Fruit fly (Drosophila melanogaster) whole organism, embryonic: ENCODE results near the gene CG3117.

Experiments
- Atf6 ChIP-seq: fragments of 200-800 bp; sonication (Bioruptor generic); IDR thresholded peaks from 2 replicates; pipeline ENCODE4 v1.3.6; 2022; ENCODE audit warnings: missing biosample characterization, missing genetic modification characterization
- Awh ChIP-seq: fragments of 200-800 bp; sonication (Bioruptor generic); IDR thresholded peaks from 2 replicates; pipeline ENCODE4, ENCODE4 v1.3.6; 2022; ENCODE audit warnings: missing biosample characterization, missing genetic modification characterization
- CG10274 ChIP-seq: fragments of 200-800 bp; sonication (Bioruptor generic); optimal IDR thresholded peaks from 3 replicates; lab custom pipeline; 2017; ENCODE audit warnings: missing biosample characterization, mild to moderate bottlenecking, missing genetic modification characterization
- CG10321 ChIP-seq: fragments of 200-800 bp; sonication (Bioruptor generic); IDR thresholded peaks from 2 replicates; pipeline ENCODE4 v1.3.6; 2022; ENCODE audit warnings: missing biosample characterization, missing genetic modification characterization
- CG10431 ChIP-seq: fragments of 200-800 bp; sonication (Bioruptor generic); optimal IDR thresholded peaks from 3 replicates; lab custom pipeline; 2018; ENCODE audit warnings: missing biosample characterization, mild to moderate bottlenecking, missing genetic modification characterization
- CG10565 ChIP-seq: fragments of 200-800 bp; sonication (Bioruptor generic); optimal IDR thresholded peaks from 3 replicates; lab custom pipeline; 2016; ENCODE audit warnings: missing biosample characterization, mild to moderate bottlenecking, missing genetic modification characterization
- CG13296 ChIP-seq: fragments of 200-800 bp; sonication (Bioruptor generic); optimal IDR thresholded peaks from 3 replicates; lab custom pipeline; 2018; ENCODE audit warnings: missing biosample characterization, mild to moderate bottlenecking, missing genetic modification characterization
- CG13424 ChIP-seq: fragments of 200-800 bp; sonication (Bioruptor generic); optimal IDR thresholded peaks from 2 replicates; lab custom pipeline; 2019; ENCODE audit warnings: missing biosample characterization, mild to moderate bottlenecking, missing genetic modification characterization, moderate library complexity
- CG14441 ChIP-seq: fragments of 200-800 bp; sonication (Bioruptor generic); IDR thresholded peaks from 2 replicates; pipeline ENCODE4 v1.3.6; 2022; ENCODE audit warnings: missing biosample characterization, missing genetic modification characterization
- CG15514 ChIP-seq: fragments of 200-800 bp; sonication (Bioruptor generic); optimal IDR thresholded peaks from 3 replicates; lab custom pipeline; 2017; ENCODE audit warnings: missing biosample characterization, missing genetic modification characterization, mild to moderate bottlenecking, moderate library complexity, missing genetic modification reagents
- CG17829 ChIP-seq: fragments of 200-800 bp; optimal IDR thresholded peaks from 2 replicates; lab custom pipeline; 2019; ENCODE audit warnings: missing biosample characterization, mild to moderate bottlenecking, missing genetic modification characterization, moderate library complexity
- CG2116 ChIP-seq: fragments of 200-800 bp; sonication (Bioruptor generic); optimal IDR thresholded peaks from 3 replicates; lab custom pipeline; 2018; ENCODE audit warnings: missing biosample characterization, mild to moderate bottlenecking, missing genetic modification characterization
- CG2712 ChIP-seq: fragments of 200-800 bp; optimal IDR thresholded peaks from 3 replicates; lab custom pipeline; 2019; ENCODE audit warnings: missing biosample characterization, mild to moderate bottlenecking, missing genetic modification characterization, moderate library complexity
- CG2875 ChIP-seq: fragments of 200-800 bp; sonication (Bioruptor generic); optimal IDR thresholded peaks from 2 replicates; lab custom pipeline; 2017; ENCODE audit warnings: missing biosample characterization, mild to moderate bottlenecking, missing genetic modification characterization, missing genetic modification reagents
- CG30020 ChIP-seq: fragments of 200-800 bp; optimal IDR thresholded peaks from 2 replicates; lab custom pipeline; 2019; ENCODE audit warnings: missing biosample characterization, mild to moderate bottlenecking, missing genetic modification characterization, moderate library complexity
- CG3163 ChIP-seq: fragments of 200-800 bp; sonication (Bioruptor generic); optimal IDR thresholded peaks from 3 replicates; lab custom pipeline; 2016; ENCODE audit warnings: missing biosample characterization, missing genetic modification characterization
- CG3995 ChIP-seq: fragments of 200-800 bp; sonication (Bioruptor generic); optimal IDR thresholded peaks from 3 replicates; lab custom pipeline; 2016; ENCODE audit warnings: missing biosample characterization, missing genetic modification characterization
- CG4730 ChIP-seq: fragments of 200-800 bp; sonication (Bioruptor generic); IDR thresholded peaks from 2 replicates; pipeline ENCODE4 v1.3.6; 2022; ENCODE audit warnings: missing biosample characterization, missing genetic modification characterization
- CG6765 ChIP-seq: fragments of 200-800 bp; sonication (Bioruptor generic); optimal IDR thresholded peaks from 3 replicates; lab custom pipeline; 2017; ENCODE audit warnings: missing biosample characterization, mild to moderate bottlenecking, missing genetic modification characterization
- CG6854 ChIP-seq: fragments of 200-800 bp; sonication (Bioruptor generic); optimal IDR thresholded peaks from 3 replicates; lab custom pipeline; 2017; ENCODE audit warnings: missing biosample characterization, mild to moderate bottlenecking, missing genetic modification characterization
- CG8388 ChIP-seq: fragments of 200-800 bp; sonication (Bioruptor generic); optimal IDR thresholded peaks from 2 replicates; lab custom pipeline; 2019; ENCODE audit warnings: missing biosample characterization, mild to moderate bottlenecking, missing genetic modification characterization, moderate library complexity
- CG8924 ChIP-seq: fragments of 200-800 bp; optimal IDR thresholded peaks from 3 replicates; lab custom pipeline; 2019; ENCODE audit warnings: missing biosample characterization, mild to moderate bottlenecking, missing genetic modification characterization, moderate library complexity
- CG8944 ChIP-seq: fragments of 200-800 bp; sonication (Bioruptor generic); optimal IDR thresholded peaks from 3 replicates; lab custom pipeline; 2016; ENCODE audit warnings: missing biosample characterization, missing genetic modification characterization
- Dref ChIP-seq: fragments of 200-800 bp; sonication (Bioruptor generic); IDR thresholded peaks from 2 replicates; pipeline ENCODE4 v1.3.6; 2022; ENCODE audit warnings: missing biosample characterization, missing genetic modification characterization
- Drgx ChIP-seq: fragments of 200-800 bp; sonication (Bioruptor generic); IDR thresholded peaks from 2 replicates; pipeline ENCODE4 v1.3.6; 2022; ENCODE audit warnings: missing biosample characterization, missing genetic modification characterization
- Elba2 ChIP-seq: fragments of 200-800 bp; sonication (Bioruptor generic); optimal IDR thresholded peaks from 3 replicates; lab custom pipeline; 2016; ENCODE audit warnings: missing biosample characterization, missing genetic modification characterization
- Fer1 ChIP-seq: fragments of 200-800 bp; sonication (Bioruptor generic); optimal IDR thresholded peaks from 2 replicates; lab custom pipeline; 2017; ENCODE audit warnings: missing biosample characterization, mild to moderate bottlenecking, missing genetic modification characterization
- H15 ChIP-seq: fragments of 200-800 bp; sonication (Bioruptor generic); IDR thresholded peaks from 3 replicates; pipeline ENCODE4 v1.3.6; 2022; ENCODE audit warnings: missing biosample characterization, missing genetic modification characterization
- HLHmδ ChIP-seq: fragments of 200-800 bp; sonication (Bioruptor generic); optimal IDR thresholded peaks from 2 replicates; lab custom pipeline; 2018; ENCODE audit warnings: missing biosample characterization, mild to moderate bottlenecking, missing genetic modification characterization, moderate library complexity
- Hmx ChIP-seq: fragments of 200-800 bp; sonication (Bioruptor generic); optimal IDR thresholded peaks from 2 replicates; lab custom pipeline; 2016; ENCODE audit warnings: missing biosample characterization, missing genetic modification characterization
- Med ChIP-seq: fragments of 200-800 bp; sonication (Bioruptor generic); peaks from one replicate; lab custom pipeline; 2016; ENCODE audit warnings: missing biosample characterization, missing genetic modification characterization, mild to moderate bottlenecking, inconsistent platforms, moderate library complexity
- Neu2 ChIP-seq: fragments of 200-800 bp; sonication (Bioruptor generic); optimal IDR thresholded peaks from 3 replicates; lab custom pipeline; 2016; ENCODE audit warnings: missing biosample characterization, missing genetic modification characterization, borderline replicate concordance
- Optix ChIP-seq: fragments of 200-800 bp; sonication (Bioruptor generic); IDR thresholded peaks from 3 replicates; pipeline ENCODE4 v1.3.6; 2022; ENCODE audit warnings: missing biosample characterization, missing genetic modification characterization
- Sin3A ChIP-seq: fragments of >200 bp; optimal IDR thresholded peaks from 2 replicates; lab custom pipeline; 2018
- Ssrp ChIP-seq: fragments of 200-800 bp; sonication (Bioruptor generic); optimal IDR thresholded peaks from 2 replicates; lab custom pipeline; 2018; ENCODE audit warnings: missing biosample characterization, mild to moderate bottlenecking, missing genetic modification characterization, moderate library complexity
- al ChIP-seq: fragments of 200-800 bp; sonication (Bioruptor generic); IDR thresholded peaks from 2 replicates; pipeline ENCODE4 v1.3.6; 2022; ENCODE audit warnings: missing biosample characterization, missing genetic modification characterization
- bigmax ChIP-seq: fragments of 200-800 bp; sonication (Bioruptor generic); optimal IDR thresholded peaks from 2 replicates; lab custom pipeline; 2018; ENCODE audit warnings: missing biosample characterization, mild to moderate bottlenecking, missing genetic modification characterization
- crp ChIP-seq, 2 experiments: fragments of 200-800 bp; sonication (Bioruptor generic); optimal IDR thresholded peaks; 2 replicates in 1 of 2; 3 replicates in 1 of 2; lab custom pipeline; 2017; ENCODE audit warnings: missing biosample characterization in 2 of 2, missing genetic modification characterization in 2 of 2, mild to moderate bottlenecking in 1 of 2, moderate library complexity in 1 of 2
- da ChIP-seq: fragments of 200-800 bp; sonication (Bioruptor generic); optimal IDR thresholded peaks from 2 replicates; lab custom pipeline; 2016; ENCODE audit warnings: missing biosample characterization, missing genetic modification characterization
- eyg ChIP-seq: fragments of 200-800 bp; sonication (Bioruptor generic); optimal IDR thresholded peaks from 3 replicates; lab custom pipeline; 2016; ENCODE audit warnings: missing biosample characterization, missing genetic modification characterization
- fru ChIP-seq: fragments of >200 bp; optimal IDR thresholded peaks from 2 replicates; lab custom pipeline; 2017
- grau ChIP-seq: fragments of 200-800 bp; optimal IDR thresholded peaks from 3 replicates; lab custom pipeline; 2019; ENCODE audit warnings: missing biosample characterization, mild to moderate bottlenecking, missing genetic modification characterization, moderate library complexity
- gro ChIP-seq: fragments of 200-800 bp; sonication (Bioruptor generic); optimal IDR thresholded peaks from 2 replicates; lab custom pipeline; 2016; ENCODE audit warnings: missing biosample characterization, missing genetic modification characterization
- klu ChIP-seq: fragments of 200-800 bp; sonication (Bioruptor generic); IDR thresholded peaks from 2 replicates; pipeline ENCODE4 v1.3.6; 2022; ENCODE audit warnings: missing biosample characterization, missing genetic modification characterization
- otp ChIP-seq: fragments of 200-800 bp; sonication (Bioruptor generic); IDR thresholded peaks from 3 replicates; pipeline ENCODE4, ENCODE4 v1.3.6; 2022; ENCODE audit warnings: missing biosample characterization, missing genetic modification characterization
- pita ChIP-seq: fragments of 200-800 bp; sonication (Bioruptor generic); optimal IDR thresholded peaks from 2 replicates; lab custom pipeline; 2017; ENCODE audit warnings: missing biosample characterization, mild to moderate bottlenecking, missing genetic modification characterization
- ranshi ChIP-seq: fragments of 200-800 bp; sonication (Bioruptor generic); IDR thresholded peaks from 2 replicates; pipeline ENCODE4 v1.3.6; 2022; ENCODE audit warnings: missing biosample characterization, missing genetic modification characterization
- slou ChIP-seq: fragments of 200-800 bp; sonication (Bioruptor generic); optimal IDR thresholded peaks from 3 replicates; lab custom pipeline; 2016; ENCODE audit warnings: missing biosample characterization, missing genetic modification characterization
- sqz ChIP-seq: fragments of 200-800 bp; sonication (Bioruptor generic); optimal IDR thresholded peaks from 3 replicates; lab custom pipeline; 2018; ENCODE audit warnings: missing biosample characterization, mild to moderate bottlenecking, missing genetic modification characterization
- sr ChIP-seq: fragments of 200-800 bp; sonication (Bioruptor generic); IDR thresholded peaks from 3 replicates; pipeline ENCODE4 v1.3.6; 2022; ENCODE audit warnings: missing biosample characterization, missing genetic modification characterization
- vvl ChIP-seq: fragments of 200-800 bp; sonication (Bioruptor generic); IDR thresholded peaks from 2 replicates; pipeline ENCODE4 v1.3.6; 2022; ENCODE audit warnings: missing biosample characterization, missing genetic modification characterization

The CG3117 gene

DNA sequence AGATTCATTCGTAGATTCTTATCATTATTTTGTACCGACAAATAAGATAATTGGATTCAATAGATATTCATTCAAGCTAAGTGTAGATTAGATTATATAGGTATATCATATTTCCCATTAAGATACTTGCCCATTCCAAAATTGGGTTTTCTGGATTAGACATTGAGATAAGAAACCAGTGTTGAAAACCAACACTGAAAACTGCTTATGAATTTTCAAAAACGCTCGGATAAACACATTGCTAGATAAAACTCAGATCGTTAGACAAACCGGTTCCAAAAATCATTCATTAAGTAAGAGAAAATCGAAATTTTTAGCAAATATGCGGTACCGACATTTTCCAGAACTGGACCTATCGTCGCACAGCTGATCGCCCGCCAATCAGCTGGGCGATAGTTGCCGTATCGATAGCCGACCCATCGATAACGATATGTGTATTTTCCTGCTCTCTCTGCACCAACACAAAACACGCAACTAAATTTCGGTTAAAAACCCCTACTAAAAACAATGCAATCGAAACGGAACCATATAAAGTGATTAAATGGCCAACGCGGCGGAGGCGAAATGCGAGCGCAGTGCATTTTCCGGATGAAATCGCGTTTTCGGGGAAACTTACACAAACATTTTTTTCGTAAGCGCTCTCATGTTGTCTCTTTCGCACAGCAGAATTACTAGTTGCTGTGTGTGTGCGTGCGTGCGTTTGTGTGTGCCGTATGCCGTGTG is 38.7 kb upstream of the CG3117 start, which contains the start of the genes NTPase and lilli (continued):
- no peak for TF ChIP-seq Neu2
- peak; percentile 15 for TF ChIP-seq CG2712 (tag; lab: Kevin White, UChicago)
- 0 out of 2 replicates have a peak, but pooled peaks have one; percentile 7 for TF ChIP-seq klu (GFP tag; lab: Robert Waterston, UW)
- TF ChIP-seq da (GFP tag; lab: Kevin White, UChicago), result no peak
- peak; percentile 96 for TF ChIP-seq sqz (GFP tag; lab: Kevin White, UChicago)
- peak; percentile 41 for TF ChIP-seq Fer1
- TF ChIP-seq Ssrp, result peak; percentile 26
- TF ChIP-seq CG8924 (tag; lab: Kevin White, UChicago), result no peak
- TF ChIP-seq CG13424, result no peak
- TF ChIP-seq eyg (GFP tag; lab: Kevin White, UChicago), result no peak
- TF ChIP-seq HLHmδ (GFP tag; lab: Kevin White, UChicago), result no peak
- TF ChIP-seq CG14441 (GFP tag; lab: Robert Waterston, UW), result peak; percentile 63
- TF ChIP-seq CG10431 (GFP tag; lab: Kevin White, UChicago), result peak; percentile 14
- no peak for TF ChIP-seq Awh
- peak; percentile 98 to 99 for TF ChIP-seq crp (GFP tag; optimal IDR thresholded peaks at IDR 0.05; lab: Kevin White, UChicago)
- peak; percentile 68 for TF ChIP-seq Hmx (GFP tag; lab: Kevin White, UChicago)
- TF ChIP-seq CG10274, result no peak
- TF ChIP-seq gro, result peak; percentile 18
- no peak for TF ChIP-seq H15 (GFP tag; lab: Robert Waterston, UW)
- no peak for TF ChIP-seq CG2875 (GFP tag; lab: Kevin White, UChicago)
- TF ChIP-seq CG30020 (tag; lab: Kevin White, UChicago), result no peak
- no peak for TF ChIP-seq CG13296
- TF ChIP-seq CG6765 (GFP tag; lab: Kevin White, UChicago), result no peak
- TF ChIP-seq bigmax (GFP tag; lab: Kevin White, UChicago), result no peak
- TF ChIP-seq pita, result no peak
- peak; percentile 5 for TF ChIP-seq CG10565
- no peak for TF ChIP-seq Drgx
- TF ChIP-seq CG6854 (GFP tag; lab: Kevin White, UChicago), result no peak
- 0 out of 2 replicates have a peak, but pooled peaks have one; percentile 7 for TF ChIP-seq al (GFP tag; lab: Robert Waterston, UW)
- peak; percentile 92 for TF ChIP-seq Sin3A (lab: Kevin White, UChicago)
- TF ChIP-seq Dref (GFP tag; lab: Robert Waterston, UW), result peak; percentile 86
- peak; percentile 70 for TF ChIP-seq vvl
- TF ChIP-seq CG3995 (GFP tag; lab: Kevin White, UChicago), result peak; percentile 56
- TF ChIP-seq CG15514 (GFP tag; lab: Kevin White, UChicago), result no peak
- TF ChIP-seq Med (GFP tag; lab: Kevin White, UChicago), result peak; percentile 96
- TF ChIP-seq slou (GFP tag; lab: Kevin White, UChicago), result no peak
- TF ChIP-seq ranshi (GFP tag; lab: Robert Waterston, UW), result no peak; the same call in 1 of the 2 replicates
- TF ChIP-seq Atf6, result peak; percentile 15; the same call in 1 of the 2 replicates
- TF ChIP-seq sr (GFP tag; lab: Robert Waterston, UW), result no peak; the same call in 2 of the 3 replicates
- TF ChIP-seq fru (lab: Kevin White, UChicago), result no peak
- peak; percentile 42; the same call in 1 of the 3 replicates for TF ChIP-seq Optix (GFP tag; lab: Robert Waterston, UW)
- TF ChIP-seq CG10321, result peak; percentile 70
- TF ChIP-seq otp, result no peak
- peak; percentile 35 for TF ChIP-seq CG8388
- no peak for TF ChIP-seq CG4730
- TF ChIP-seq CG3163 (GFP tag; lab: Kevin White, UChicago), result peak; percentile 61
- peak; percentile 70 for TF ChIP-seq CG2116
- no peak for TF ChIP-seq grau (tag; lab: Kevin White, UChicago)
- peak; percentile 36 for TF ChIP-seq CG17829 (tag; lab: Kevin White, UChicago)
- TF ChIP-seq Elba2 (GFP tag; lab: Kevin White, UChicago), result peak; percentile 18
- TF ChIP-seq CG8944 (GFP tag; lab: Kevin White, UChicago), result peak; percentile 61
